Fruit fly (Drosophila melanogaster): ENCODE results near the gene CG13077.

CG13077 gene

DNA sequence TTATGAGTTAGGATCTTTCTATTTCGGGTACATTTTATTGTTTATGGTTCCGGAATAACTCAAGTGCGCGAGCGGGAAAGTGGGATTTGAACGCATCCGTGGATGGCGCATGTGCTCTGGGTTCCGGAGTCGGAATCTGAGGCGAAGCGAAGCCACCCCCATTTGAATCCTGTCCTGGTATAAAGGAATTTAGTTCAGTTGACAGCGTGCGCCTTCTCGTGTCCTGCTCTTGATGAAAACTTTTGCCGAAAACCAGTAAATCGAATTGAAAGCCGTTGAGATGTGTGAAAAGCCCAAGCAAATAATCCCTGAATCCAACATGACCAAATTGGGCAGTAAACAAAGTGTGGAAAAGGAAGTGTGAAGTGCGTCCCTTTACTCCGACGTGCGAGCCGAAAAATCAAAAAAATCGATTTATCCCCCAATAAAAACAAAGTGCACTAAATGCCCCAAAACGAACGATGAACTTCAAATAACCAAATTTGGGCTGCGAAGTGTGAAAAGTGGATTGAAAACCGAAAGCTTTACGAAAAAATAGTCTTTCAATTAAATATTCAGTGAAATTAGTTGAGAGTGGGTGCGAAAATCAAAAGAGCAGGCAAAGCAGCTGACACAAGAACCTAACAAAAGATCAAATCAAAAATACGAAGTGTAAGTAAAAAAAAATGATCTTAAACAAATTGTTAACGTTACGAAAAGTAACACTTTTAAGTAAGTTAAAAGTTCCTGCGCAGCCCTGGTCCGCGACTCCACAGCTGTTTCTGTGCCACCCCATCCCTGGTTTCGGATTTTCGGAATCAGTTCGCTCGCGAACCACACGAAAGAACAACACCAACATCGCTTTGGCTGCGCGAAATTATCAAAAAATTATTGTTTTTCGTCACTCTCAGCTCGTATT, 21.0 kb downstream of the CG13077 start, which contains the start of gene Lar (continued):
- TF ChIP-seq esn (GFP tag; optimal IDR thresholded peaks at IDR 0.05) = peak; percentile 56
- no peak for TF ChIP-seq fkh (GFP tag; optimal IDR thresholded peaks at IDR 0.05)
- TF ChIP-seq CG8632 (GFP tag; optimal IDR thresholded peaks at IDR 0.05) = peak; percentile 32
- no peak for TF ChIP-seq Sox102F (GFP tag; optimal IDR thresholded peaks at IDR 0.05)
- TF ChIP-seq CG16779 (tag; optimal IDR thresholded peaks at IDR 0.05) = no peak
- no peak for TF ChIP-seq Hr38 (GFP tag; optimal IDR thresholded peaks at IDR 0.05)
- peak; percentile 29 for TF ChIP-seq CG6792 (GFP tag; optimal IDR thresholded peaks at IDR 0.05)
- TF ChIP-seq CG15336 (GFP tag; IDR thresholded peaks at IDR 0.05) = peak; percentile 56; the same call in 1 of the 2 replicates
- TF ChIP-seq Met (GFP tag; optimal IDR thresholded peaks at IDR 0.05) = peak; percentile 55
- TF ChIP-seq Hr4 (GFP tag; optimal IDR thresholded peaks at IDR 0.05) = peak; percentile 59
- peak; percentile 45 for TF ChIP-seq topi (GFP tag; optimal IDR thresholded peaks at IDR 0.05)
- no peak for TF ChIP-seq CG6854 (GFP tag; optimal IDR thresholded peaks at IDR 0.05)
- no peak for TF ChIP-seq CG1621 (tag; optimal IDR thresholded peaks at IDR 0.05)
- TF ChIP-seq dac (GFP tag; optimal IDR thresholded peaks at IDR 0.05) = peak; percentile 45
- peak; percentile 71 for TF ChIP-seq Hr39 (GFP tag; optimal IDR thresholded peaks at IDR 0.05)
- no peak for TF ChIP-seq CG8319 (GFP tag; optimal IDR thresholded peaks at IDR 0.05)
- peak; percentile 40 for TF ChIP-seq Ets21C (GFP tag; optimal IDR thresholded peaks at IDR 0.05)
- peak; percentile 47 for TF ChIP-seq CG3032 (tag; optimal IDR thresholded peaks at IDR 0.05)
- TF ChIP-seq fd85E (GFP tag; optimal IDR thresholded peaks at IDR 0.05) = no peak
- TF ChIP-seq CG11902 (GFP tag; optimal IDR thresholded peaks at IDR 0.05) = peak; percentile 21
- peak; percentile 67 for TF ChIP-seq CG31627 (GFP tag; optimal IDR thresholded peaks at IDR 0.05)
- no peak for TF ChIP-seq Eip78C (GFP tag)
- peak; percentile 69 for TF ChIP-seq cyc (GFP tag; optimal IDR thresholded peaks at IDR 0.05)
- peak; percentile 63 for TF ChIP-seq lz (GFP tag; optimal IDR thresholded peaks at IDR 0.05)
- peak; percentile 26 for TF ChIP-seq Smox (GFP tag; optimal IDR thresholded peaks at IDR 0.05)

- TF ChIP-seq CG32006 (GFP tag; optimal IDR thresholded peaks at IDR 0.05) (peak; percentile 29), Ets21C (GFP tag; optimal IDR thresholded peaks at IDR 0.05) (no peak)
These were observed 21.6 kb downstream of the CG13077 start for dm6 chr2L:19587334-19587659.

- TF ChIP-seq Sox14 (GFP tag; optimal IDR thresholded peaks at IDR 0.05) (no peak), CG11762 (GFP tag; optimal IDR thresholded peaks at IDR 0.05; ENCODE audit: insufficient read depth) (no peak), cyc (GFP tag; optimal IDR thresholded peaks at IDR 0.05) (no peak), Lpt (GFP tag; optimal IDR thresholded peaks at IDR 0.05) (no peak), Smox (GFP tag; optimal IDR thresholded peaks at IDR 0.05) (no peak), Hr38 (GFP tag; optimal IDR thresholded peaks at IDR 0.05) (no peak), CG8319 (GFP tag; optimal IDR thresholded peaks at IDR 0.05) (no peak), CG11902 (GFP tag; optimal IDR thresholded peaks at IDR 0.05) (no peak), achi (GFP tag; optimal IDR thresholded peaks at IDR 0.05) (no peak), CG10631 (GFP tag; optimal IDR thresholded peaks at IDR 0.05) (no peak), CG6808 (GFP tag; optimal IDR thresholded peaks at IDR 0.05) (no peak), net (GFP tag; optimal IDR thresholded peaks at IDR 0.05) (no peak), acj6 (GFP tag; optimal IDR thresholded peaks at IDR 0.05) (no peak), CG32006 (GFP tag; optimal IDR thresholded peaks at IDR 0.05) (no peak), CG31627 (GFP tag; optimal IDR thresholded peaks at IDR 0.05) (no peak)
These were observed 23.3 kb downstream of the CG13077 start for dm6 chr2L:19588924-19589323.

- TF ChIP-seq acj6 (GFP tag; optimal IDR thresholded peaks at IDR 0.05) = no peak
- no peak for TF ChIP-seq CG10669 (GFP tag; optimal IDR thresholded peaks at IDR 0.05)
- no peak for TF ChIP-seq topi (GFP tag; optimal IDR thresholded peaks at IDR 0.05)
- no peak for TF ChIP-seq CG34406 (GFP tag; optimal IDR thresholded peaks at IDR 0.05)
- no peak for TF ChIP-seq CG10631 (GFP tag; optimal IDR thresholded peaks at IDR 0.05)
- TF ChIP-seq CG11294 (GFP tag; IDR thresholded peaks at IDR 0.05) = no peak
- TF ChIP-seq CG6854 (GFP tag; optimal IDR thresholded peaks at IDR 0.05) = no peak
- no peak for TF ChIP-seq fd59A (GFP tag; optimal IDR thresholded peaks at IDR 0.05)
- no peak for TF ChIP-seq net (GFP tag; optimal IDR thresholded peaks at IDR 0.05)
- TF ChIP-seq cyc (GFP tag; optimal IDR thresholded peaks at IDR 0.05) = no peak
- TF ChIP-seq lz (GFP tag; optimal IDR thresholded peaks at IDR 0.05) = no peak
These were observed 25.0 kb downstream of the CG13077 start for dm6 chr2L:19590629-19591028.

Data from whole organism, prepupa.